Worm (Caenorhabditis elegans): ENCODE results near the gene Y68A4A.13.

Y68A4A.13 gene

ce11 chrV:17236345-17236744 is 28.4 kb upstream of the Y68A4A.13 start, which contains the start of gene T19C9.10:
Gene T19C9.10 (plus strand): TSS chrV:17236592.
- TF ChIP-seq elt-1 (tag; optimal IDR thresholded peaks at IDR 0.05; ENCODE audit: borderline replicate concordance, insufficient read depth) (peak; percentile 61), zip-8 (tag; optimal IDR thresholded peaks at IDR 0.05) (no peak)

ce11 chrV:17232403-17232802 is 24.5 kb upstream of the Y68A4A.13 start:
- TF ChIP-seq lin-32 (GFP tag; optimal IDR thresholded peaks at IDR 0.05) (no peak), bed-3 (GFP tag; optimal IDR thresholded peaks at IDR 0.05) (no peak), sem-2 (GFP tag; optimal IDR thresholded peaks at IDR 0.05) (no peak), ceh-83 (GFP tag; optimal IDR thresholded peaks at IDR 0.05) (no peak), mab-5 (tag; optimal IDR thresholded peaks at IDR 0.05) (no peak), mls-2 (tag; optimal IDR thresholded peaks at IDR 0.05) (no peak), unc-39 (tag; optimal IDR thresholded peaks at IDR 0.05) (no peak), ham-2 (GFP tag; optimal IDR thresholded peaks at IDR 0.05) (no peak), tbx-8 (GFP tag; optimal IDR thresholded peaks at IDR 0.05) (no peak), elt-1 (tag; optimal IDR thresholded peaks at IDR 0.05; ENCODE audit: borderline replicate concordance, insufficient read depth) (no peak), unc-62 (GFP tag; optimal IDR thresholded peaks at IDR 0.05) (no peak), blmp-1 (tag; optimal IDR thresholded peaks at IDR 0.05) (no peak), flh-1 (GFP tag; optimal IDR thresholded peaks at IDR 0.05) (no peak), zip-8 (tag; optimal IDR thresholded peaks at IDR 0.05) (no peak), drap-1 (GFP tag; optimal IDR thresholded peaks at IDR 0.05) (no peak), elt-3 (tag; optimal IDR thresholded peaks at IDR 0.05) (no peak), M03D4.4 (tag; optimal IDR thresholded peaks at IDR 0.05) (no peak), lin-13 (tag; optimal IDR thresholded peaks at IDR 0.05) (no peak), ceh-39 (tag; optimal IDR thresholded peaks at IDR 0.05) (no peak), nhr-76 (tag; optimal IDR thresholded peaks at IDR 0.05) (no peak)

- no peak for TF ChIP-seq blmp-1 (tag; optimal IDR thresholded peaks at IDR 0.05)
- TF ChIP-seq nhr-2 (tag; optimal IDR thresholded peaks at IDR 0.05) = no peak
These were observed 18.2 kb upstream of the Y68A4A.13 start, which contains the start of gene srh-112 for ce11 chrV:17226119-17226518. Gene srh-112 (minus strand): TSS chrV:17226219.

- TF ChIP-seq ceh-83 (GFP tag; optimal IDR thresholded peaks at IDR 0.05) = no peak
- TF ChIP-seq ztf-11 (tag; optimal IDR thresholded peaks at IDR 0.05) = no peak
- TF ChIP-seq mep-1 (tag; optimal IDR thresholded peaks at IDR 0.05) = no peak
- TF ChIP-seq tbx-8 (GFP tag; optimal IDR thresholded peaks at IDR 0.05) = no peak
- no peak for TF ChIP-seq drap-1 (GFP tag; optimal IDR thresholded peaks at IDR 0.05)
- no peak for TF ChIP-seq mab-5 (tag; optimal IDR thresholded peaks at IDR 0.05)
- TF ChIP-seq lin-32 (GFP tag; optimal IDR thresholded peaks at IDR 0.05) = no peak
- TF ChIP-seq snpc-4 (tag; optimal IDR thresholded peaks at IDR 0.05) = no peak
- no peak for TF ChIP-seq hlh-1 (tag; optimal IDR thresholded peaks at IDR 0.05)
- no peak for TF ChIP-seq sptf-1 (tag; optimal IDR thresholded peaks at IDR 0.05)
- TF ChIP-seq cnd-1 (tag; optimal IDR thresholded peaks at IDR 0.05) = no peak
- no peak for TF ChIP-seq mls-2 (tag; optimal IDR thresholded peaks at IDR 0.05)
- TF ChIP-seq ces-1 (GFP tag; optimal IDR thresholded peaks at IDR 0.05) = no peak
- no peak for TF ChIP-seq ceh-39 (tag; optimal IDR thresholded peaks at IDR 0.05)
- TF ChIP-seq lin-13 (tag; optimal IDR thresholded peaks at IDR 0.05) = no peak
- no peak for TF ChIP-seq ham-2 (GFP tag; optimal IDR thresholded peaks at IDR 0.05)
These were observed 17.4 kb upstream of the Y68A4A.13 start, which contains the start of gene scl-25 for ce11 chrV:17225389-17225788. Gene scl-25 (plus strand): TSS chrV:17225689.

ce11 chrV:17223305-17223704 is 15.4 kb upstream of the Y68A4A.13 start, which contains the start of gene srh-252:
Gene srh-252 (minus strand): TSS chrV:17223405.
- TF ChIP-seq ztf-11 (tag; optimal IDR thresholded peaks at IDR 0.05) (no peak), lin-13 (tag; optimal IDR thresholded peaks at IDR 0.05) (no peak)

ce11 chrV:17220345-17220744 is 12.4 kb upstream of the Y68A4A.13 start, which contains the start of gene srh-109:
Gene srh-109 (minus strand): TSS chrV:17220445.
- TF ChIP-seq nhr-2 (tag; optimal IDR thresholded peaks at IDR 0.05) (no peak), elt-3 (tag; optimal IDR thresholded peaks at IDR 0.05) (no peak), zip-8 (tag; optimal IDR thresholded peaks at IDR 0.05) (peak; percentile 58), hlh-1 (tag; optimal IDR thresholded peaks at IDR 0.05) (no peak), nhr-28 (tag; optimal IDR thresholded peaks at IDR 0.05) (no peak)

Data from whole organism, mixed stage, embryonic.